Fruit fly (Drosophila melanogaster) whole organism, adult: Measurements from ENCODE around the gene CG31267.

Experiments
- CG11617 ChIP-seq: fragments of 200-800 bp; sonication (Bioruptor generic); optimal IDR thresholded peaks from 2 replicates; lab custom pipeline; 2017; ENCODE audit warnings: mild to moderate bottlenecking, missing biosample characterization, missing genetic modification reagents, missing genetic modification characterization
- CG12768 ChIP-seq: fragments of 200-800 bp; sonication (Bioruptor generic); optimal IDR thresholded peaks from 2 replicates; lab custom pipeline; 2017; ENCODE audit warnings: missing biosample characterization, missing genetic modification characterization, mild to moderate bottlenecking, moderate library complexity, missing genetic modification reagents
- CG14711 ChIP-seq: fragments of 200-800 bp; sonication (Bioruptor generic); optimal IDR thresholded peaks from 2 replicates; lab custom pipeline; 2018; ENCODE audit warnings: missing biosample characterization, mild to moderate bottlenecking, missing genetic modification characterization, moderate library complexity
- CG1620 ChIP-seq: fragments of 200-800 bp; sonication (Bioruptor generic); optimal IDR thresholded peaks from 2 replicates; lab custom pipeline; 2016; ENCODE audit warnings: missing biosample characterization, missing genetic modification characterization
- CG33017 ChIP-seq: fragments of 200-800 bp; sonication (Bioruptor generic); optimal IDR thresholded peaks from 2 replicates; lab custom pipeline; 2018; ENCODE audit warnings: missing biosample characterization, mild to moderate bottlenecking, missing genetic modification characterization, moderate library complexity
- CG5204 ChIP-seq: fragments of 200-800 bp; sonication (Bioruptor generic); optimal IDR thresholded peaks from 2 replicates; lab custom pipeline; 2016; ENCODE audit warnings: missing biosample characterization, missing genetic modification characterization
- CG7045 ChIP-seq: fragments of 200-800 bp; sonication (Bioruptor generic); optimal IDR thresholded peaks from 2 replicates; lab custom pipeline; 2017; ENCODE audit warnings: missing biosample characterization, mild to moderate bottlenecking, missing genetic modification characterization
- CG7101 ChIP-seq: fragments of 200-800 bp; sonication (Bioruptor generic); optimal IDR thresholded peaks from 2 replicates; lab custom pipeline; 2018; ENCODE audit warnings: missing biosample characterization, mild to moderate bottlenecking, missing genetic modification characterization, moderate library complexity
- Clk ChIP-seq: fragments of 200-800 bp; sonication (Bioruptor generic); optimal IDR thresholded peaks from 2 replicates; lab custom pipeline; 2017; ENCODE audit warnings: missing biosample characterization, missing genetic modification characterization
- Crg-1 ChIP-seq: fragments of 200-800 bp; sonication (Bioruptor generic); optimal IDR thresholded peaks from 2 replicates; lab custom pipeline; 2016; ENCODE audit warnings: missing biosample characterization, missing genetic modification characterization
- Hr96 ChIP-seq: fragments of 200-800 bp; sonication (Bioruptor generic); optimal IDR thresholded peaks from 2 replicates; lab custom pipeline; 2016; ENCODE audit warnings: missing biosample characterization, missing genetic modification characterization
- Mnt ChIP-seq: fragments of 200-800 bp; sonication (Bioruptor generic); optimal IDR thresholded peaks from 2 replicates; lab custom pipeline; 2016; ENCODE audit warnings: missing biosample characterization, mild to moderate bottlenecking, missing genetic modification characterization
- bab1 ChIP-seq: fragments of 200-800 bp; sonication (Bioruptor generic); optimal IDR thresholded peaks from 3 replicates; lab custom pipeline; 2019; ENCODE audit warnings: missing biosample characterization, mild to moderate bottlenecking, missing genetic modification characterization, moderate library complexity
- cic ChIP-seq: fragments of 200-800 bp; sonication (Bioruptor generic); optimal IDR thresholded peaks from 2 replicates; lab custom pipeline; 2017; ENCODE audit warnings: missing biosample characterization, mild to moderate bottlenecking, missing genetic modification characterization, moderate library complexity
- cnc ChIP-seq, 2 experiments: fragments of >200 bp; optimal IDR thresholded peaks; 2 replicates each; lab custom pipeline; 2017
- kay ChIP-seq: fragments of 200-800 bp; sonication (Bioruptor generic); peaks from one replicate; lab custom pipeline; 2016; ENCODE audit warnings: missing biosample characterization, missing genetic modification characterization, borderline replicate concordance
- ovo ChIP-seq: fragments of 200-800 bp; sonication (Bioruptor generic); optimal IDR thresholded peaks from 2 replicates; lab custom pipeline; 2016; ENCODE audit warnings: missing biosample characterization, missing genetic modification characterization
- pad ChIP-seq: fragments of 200-800 bp; sonication (Bioruptor generic); optimal IDR thresholded peaks from 3 replicates; lab custom pipeline; 2017; ENCODE audit warnings: missing biosample characterization, missing genetic modification characterization, mild to moderate bottlenecking, moderate library complexity, missing genetic modification reagents
- tj ChIP-seq: fragments of 200-800 bp; sonication (Bioruptor generic); optimal IDR thresholded peaks from 3 replicates; lab custom pipeline; 2017; ENCODE audit warnings: missing biosample characterization, mild to moderate bottlenecking, missing genetic modification characterization, moderate library complexity
- toe ChIP-seq: fragments of 200-800 bp; sonication (Bioruptor generic); optimal IDR thresholded peaks from 2 replicates; lab custom pipeline; 2016; ENCODE audit warnings: missing biosample characterization, missing genetic modification characterization

Gene CG31267

DNA sequence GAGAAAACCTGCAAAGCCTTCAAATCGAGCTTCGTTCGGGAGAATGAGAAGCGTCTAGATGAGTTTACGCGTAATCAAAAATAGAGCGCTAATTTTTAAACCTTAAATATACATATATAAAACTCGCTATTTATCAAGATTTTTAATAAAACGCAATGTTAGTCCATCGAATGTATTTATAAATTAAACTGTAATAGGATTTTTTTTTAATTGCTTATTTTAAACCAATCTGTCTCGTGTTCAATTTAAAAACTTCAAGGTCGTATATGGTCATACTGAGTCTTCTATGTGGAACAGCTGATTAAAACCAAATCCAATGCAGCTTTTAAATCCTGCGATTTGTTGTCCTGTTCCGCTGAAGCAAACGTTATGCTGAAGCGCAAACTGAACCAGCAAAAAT, 16.3 kb downstream of the CG31267 start, which contains the start of gene Smug:
Gene Smug, plus strand, starts transcription at position 301 of the 400 bp plus-strand sequence.
- no peak for TF ChIP-seq Crg-1 (GFP tag; lab: Kevin White, UChicago)
- no peak for TF ChIP-seq CG7101
- no peak for TF ChIP-seq tj (GFP tag; lab: Kevin White, UChicago)
- TF ChIP-seq kay (GFP tag; lab: Kevin White, UChicago): no peak
- no peak for TF ChIP-seq pad
- TF ChIP-seq Mnt: no peak
- no peak for TF ChIP-seq CG7045 (GFP tag; lab: Kevin White, UChicago)
- no peak for TF ChIP-seq Hr96 (GFP tag; lab: Kevin White, UChicago)
- no peak for TF ChIP-seq cic (GFP tag; lab: Kevin White, UChicago)
- TF ChIP-seq CG1620 (GFP tag; lab: Kevin White, UChicago): no peak
- no peak for TF ChIP-seq CG11617 (GFP tag; lab: Kevin White, UChicago)
- no peak for TF ChIP-seq cnc (optimal IDR thresholded peaks at IDR 0.05; lab: Kevin White, UChicago)
- no peak for TF ChIP-seq CG5204 (GFP tag; lab: Kevin White, UChicago)
- TF ChIP-seq bab1 (GFP tag; lab: Kevin White, UChicago): no peak
- TF ChIP-seq toe (GFP tag; lab: Kevin White, UChicago): no peak
- no peak for TF ChIP-seq CG33017
- TF ChIP-seq ovo (GFP tag; lab: Kevin White, UChicago): no peak
- TF ChIP-seq Clk: no peak
- TF ChIP-seq CG12768: no peak

DNA sequence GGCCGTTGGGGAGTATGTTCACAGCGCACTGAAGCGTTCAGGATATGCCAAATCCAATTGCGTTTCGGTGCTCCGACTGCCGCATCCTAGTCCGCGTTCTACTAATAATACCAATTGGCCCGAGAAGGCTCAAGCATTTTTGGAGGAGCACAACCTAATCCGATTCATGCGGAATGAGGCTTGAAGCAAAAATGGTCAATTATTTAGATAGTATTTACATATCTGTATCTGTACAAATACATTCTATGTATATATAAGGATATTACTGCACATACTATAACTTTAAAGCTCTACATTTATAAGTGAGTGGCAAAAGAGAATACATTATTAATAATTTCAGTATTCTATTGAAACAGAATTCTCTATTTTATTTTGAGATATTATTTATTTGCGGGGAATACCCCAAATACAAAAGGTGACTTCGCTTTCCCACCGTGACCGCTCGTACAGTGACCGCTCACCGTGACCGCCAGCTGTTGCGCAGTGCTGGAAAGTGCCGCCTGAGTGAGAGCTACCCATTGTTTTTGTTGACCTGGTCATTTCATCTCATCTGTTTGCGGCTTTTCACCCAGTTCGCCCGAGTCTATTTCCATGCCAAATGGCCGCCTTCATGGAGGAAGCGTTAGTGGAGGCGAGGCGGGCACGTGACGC, 17.5 kb downstream of the CG31267 start, which contains the start of gene CG5292:
Gene CG5292, plus strand, starts transcription at position 486 of the 651 bp plus-strand sequence.
- TF ChIP-seq CG33017 (peak; percentile 65), Clk (no peak), tj (GFP tag; lab: Kevin White, UChicago) (peak; percentile 37), ovo (GFP tag; lab: Kevin White, UChicago) (peak; percentile 55), cic (GFP tag; lab: Kevin White, UChicago) (no peak), bab1 (GFP tag; lab: Kevin White, UChicago) (peak; percentile 70), Mnt (peak; percentile 80), CG1620 (GFP tag; lab: Kevin White, UChicago) (peak; percentile 54), Hr96 (GFP tag; lab: Kevin White, UChicago) (peak; percentile 34), CG5204 (GFP tag; lab: Kevin White, UChicago) (peak; percentile 41), cnc (optimal IDR thresholded peaks at IDR 0.05; lab: Kevin White, UChicago) (no peak), kay (GFP tag; lab: Kevin White, UChicago) (no peak), CG11617 (GFP tag; lab: Kevin White, UChicago) (peak; percentile 46), pad (peak; percentile 31), CG14711 (tag; lab: Kevin White, UChicago) (peak; percentile 48), CG7101 (peak; percentile 64), CG12768 (no peak), CG7045 (GFP tag; lab: Kevin White, UChicago) (peak; percentile 12), toe (GFP tag; lab: Kevin White, UChicago) (peak; percentile 52), Crg-1 (GFP tag; lab: Kevin White, UChicago) (peak; percentile 38)

DNA sequence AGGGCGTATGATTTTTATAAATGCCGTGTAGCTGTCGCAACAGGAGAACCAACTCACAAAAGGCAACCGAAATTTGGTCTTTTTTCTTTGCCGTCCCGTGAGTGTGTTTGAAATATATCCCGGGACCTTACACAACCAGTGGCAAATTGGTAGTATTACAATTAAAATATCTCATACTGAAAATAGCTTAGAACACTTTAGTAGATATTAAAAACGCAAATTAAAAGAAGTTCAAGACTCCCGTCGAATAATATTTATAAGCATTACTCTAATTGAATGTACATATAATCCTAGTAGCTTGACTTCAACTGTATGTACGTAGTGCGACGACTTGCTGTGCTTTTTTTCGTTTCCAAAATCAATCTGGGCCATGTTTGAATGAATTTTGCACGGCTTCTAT, 44.1 kb downstream of the CG31267 start:
- no peak for TF ChIP-seq CG5204 (GFP tag; lab: Kevin White, UChicago)
- no peak for TF ChIP-seq Clk
- no peak for TF ChIP-seq ovo (GFP tag; lab: Kevin White, UChicago)
- no peak for TF ChIP-seq pad
- TF ChIP-seq bab1 (GFP tag; lab: Kevin White, UChicago): no peak
- no peak for TF ChIP-seq CG11617 (GFP tag; lab: Kevin White, UChicago)
- no peak for TF ChIP-seq kay (GFP tag; lab: Kevin White, UChicago)
- no peak for TF ChIP-seq CG12768
- no peak for TF ChIP-seq CG1620 (GFP tag; lab: Kevin White, UChicago)
- TF ChIP-seq CG7045 (GFP tag; lab: Kevin White, UChicago): no peak
- TF ChIP-seq CG7101: no peak
- TF ChIP-seq Crg-1 (GFP tag; lab: Kevin White, UChicago): no peak
- TF ChIP-seq tj (GFP tag; lab: Kevin White, UChicago): no peak
- no peak for TF ChIP-seq cnc (optimal IDR thresholded peaks at IDR 0.05; lab: Kevin White, UChicago)
- no peak for TF ChIP-seq Mnt
- TF ChIP-seq cic (GFP tag; lab: Kevin White, UChicago): no peak
- TF ChIP-seq CG14711 (tag; lab: Kevin White, UChicago): no peak
- TF ChIP-seq toe (GFP tag; lab: Kevin White, UChicago): no peak
- no peak for TF ChIP-seq Hr96 (GFP tag; lab: Kevin White, UChicago)
- no peak for TF ChIP-seq CG33017
